Fruit fly (Drosophila melanogaster) whole organism: ENCODE measurements around the gene Qtzl.

Source experiments
- CG8478 ChIP-seq: fragments of >200 bp; optimal IDR thresholded peaks from 2 replicates; lab custom pipeline; 2018; ENCODE audit warnings: inconsistent platforms
- Dll ChIP-seq: fragments of >200 bp; optimal IDR thresholded peaks from 2 replicates; lab custom pipeline; 2017
- EcR ChIP-seq, 2 experiments: fragments of >200 bp; optimal IDR thresholded peaks; 2 replicates each; lab custom pipeline; 2017; ENCODE audit warnings: missing biosample characterization in 2 of 2, missing genetic modification characterization in 2 of 2, missing genetic modification reagents in 2 of 2
- pan ChIP-seq: fragments of >200 bp; optimal IDR thresholded peaks from 2 replicates; lab custom pipeline; 2017
- psq ChIP-seq: fragments of >200 bp; optimal IDR thresholded peaks from 2 replicates; lab custom pipeline; 2017
- usp ChIP-seq: fragments of >200 bp; optimal IDR thresholded peaks from 2 replicates; lab custom pipeline; 2017; ENCODE audit warnings: missing biosample characterization, missing genetic modification characterization, mixed read lengths

Qtzl gene

DNA sequence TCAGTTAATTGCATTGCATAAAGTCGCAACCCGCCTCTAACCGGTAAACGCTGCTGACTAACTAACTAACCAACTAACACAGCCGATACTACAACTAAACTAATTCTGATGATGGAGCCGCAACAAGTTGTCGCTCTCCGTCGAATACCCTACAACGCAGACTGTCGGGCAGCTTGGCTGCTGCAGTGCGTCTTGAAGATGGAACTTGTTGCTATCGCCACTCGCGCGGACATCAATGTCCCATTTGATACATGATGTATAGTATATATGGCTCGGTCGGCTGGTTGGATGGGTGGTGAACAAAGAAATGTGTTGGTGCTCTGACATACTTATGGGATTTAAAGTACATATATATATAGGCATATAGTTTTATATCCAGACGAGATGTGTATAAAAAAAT is 30.0 kb downstream of the Qtzl start:
- TF ChIP-seq CG8478 (lab: Kevin White, UChicago) (no peak), EcR (GFP tag; optimal IDR thresholded peaks at IDR 0.05; lab: Kevin White, UChicago) (no peak), Dll (lab: Kevin White, UChicago) (no peak)

dm6 chr2L:12026458-12027431 is 31.2 kb downstream of the Qtzl start:
- no peak for TF ChIP-seq psq
- no peak for TF ChIP-seq pan
- no peak for TF ChIP-seq usp (GFP tag; lab: Kevin White, UChicago)
- TF ChIP-seq CG8478 (lab: Kevin White, UChicago), result no peak
- TF ChIP-seq Dll (lab: Kevin White, UChicago), result no peak
- TF ChIP-seq EcR (GFP tag; optimal IDR thresholded peaks at IDR 0.05; lab: Kevin White, UChicago), result no peak

DNA sequence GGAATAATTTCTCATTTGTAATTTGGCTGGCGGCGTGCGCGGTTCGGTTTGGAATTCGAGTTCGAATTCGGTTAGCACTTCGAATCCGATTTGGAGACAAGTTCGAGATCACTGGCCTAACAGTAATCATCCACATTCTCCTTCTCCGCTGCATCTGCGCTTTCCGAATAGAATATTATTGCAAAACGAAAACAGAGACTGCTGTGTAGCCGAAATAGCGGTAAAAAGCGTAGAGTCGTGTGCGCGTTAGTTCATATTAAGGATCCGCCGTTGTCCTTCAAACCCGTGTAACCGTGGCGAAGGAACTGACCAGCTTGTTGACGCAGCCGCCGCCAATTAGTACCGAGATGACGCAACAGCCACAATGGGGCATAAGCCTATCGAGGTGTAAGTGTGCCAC is 31.9 kb downstream of the Qtzl start, which contains the start of gene dmGlut:
Gene dmGlut, plus strand, starts transcription at position 4 of the 400 bp plus-strand sequence.
- TF ChIP-seq CG8478 (lab: Kevin White, UChicago) (no peak), pan (no peak), Dll (lab: Kevin White, UChicago) (no peak), usp (GFP tag; lab: Kevin White, UChicago) (no peak), EcR (GFP tag; optimal IDR thresholded peaks at IDR 0.05; lab: Kevin White, UChicago) (no peak), psq (no peak)

DNA sequence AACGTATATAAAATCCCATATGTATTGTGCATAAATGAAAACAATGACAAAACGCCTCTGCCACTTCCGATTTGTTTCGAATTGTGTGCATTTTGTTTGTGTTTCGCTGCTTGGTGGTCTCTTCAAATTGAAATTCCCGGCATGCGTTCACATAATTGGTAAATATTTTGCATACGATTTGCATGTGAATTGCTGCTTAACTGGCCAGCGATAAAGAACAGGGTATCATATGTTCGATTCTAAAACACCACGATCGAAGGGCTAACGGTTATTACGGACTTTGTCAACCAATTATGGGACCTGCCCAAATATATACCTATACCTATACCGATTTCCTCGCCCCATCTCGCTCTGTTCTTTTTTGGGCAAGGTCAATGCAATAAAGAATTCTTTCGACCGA is 32.6 kb downstream of the Qtzl start:
- TF ChIP-seq usp (GFP tag; lab: Kevin White, UChicago) (no peak), Dll (lab: Kevin White, UChicago) (no peak), CG8478 (lab: Kevin White, UChicago) (no peak)

DNA sequence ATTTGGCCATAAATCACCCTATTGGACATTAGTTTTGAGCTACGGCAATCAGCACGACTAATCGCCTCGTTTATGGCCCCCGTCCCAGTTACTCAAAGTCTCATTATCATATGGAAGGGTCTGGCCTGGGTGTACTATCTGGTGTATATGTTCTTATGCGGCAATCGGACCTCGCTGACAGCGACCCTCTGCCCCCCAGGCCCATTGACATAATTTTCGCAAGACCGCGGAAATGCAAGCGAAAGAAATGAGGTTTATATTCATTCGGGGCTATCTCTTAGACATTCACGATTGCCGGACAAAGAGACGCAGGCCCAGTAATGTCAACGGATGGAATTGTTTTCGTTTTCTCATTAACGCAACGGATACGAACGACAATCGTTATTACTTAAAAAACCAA is 33.3 kb downstream of the Qtzl start:
- TF ChIP-seq pan (no peak), usp (GFP tag; lab: Kevin White, UChicago) (no peak), EcR (GFP tag; optimal IDR thresholded peaks at IDR 0.05; lab: Kevin White, UChicago) (no peak), CG8478 (lab: Kevin White, UChicago) (no peak), psq (no peak), Dll (lab: Kevin White, UChicago) (no peak)

- TF ChIP-seq CG8478 (lab: Kevin White, UChicago) (no peak), Dll (lab: Kevin White, UChicago) (no peak), psq (no peak), pan (no peak), usp (GFP tag; lab: Kevin White, UChicago) (no peak), EcR (GFP tag; optimal IDR thresholded peaks at IDR 0.05; lab: Kevin White, UChicago) (no peak)
These were observed 34.2 kb downstream of the Qtzl start for dm6 chr2L:12029594-12030197.

dm6 chr2L:12030552-12031131 is 35.1 kb downstream of the Qtzl start:
- TF ChIP-seq psq, result no peak
- TF ChIP-seq EcR (GFP tag; optimal IDR thresholded peaks at IDR 0.05; lab: Kevin White, UChicago), result no peak
- TF ChIP-seq usp (GFP tag; lab: Kevin White, UChicago), result no peak
- no peak for TF ChIP-seq Dll (lab: Kevin White, UChicago)
- TF ChIP-seq CG8478 (lab: Kevin White, UChicago), result no peak
- TF ChIP-seq pan, result no peak

- TF ChIP-seq psq (no peak), Dll (lab: Kevin White, UChicago) (no peak), usp (GFP tag; lab: Kevin White, UChicago) (no peak), CG8478 (lab: Kevin White, UChicago) (no peak), EcR (GFP tag; optimal IDR thresholded peaks at IDR 0.05; lab: Kevin White, UChicago) (no peak), pan (no peak)
These were observed 38.4 kb downstream of the Qtzl start, which contains the start of gene CG18788 for dm6 chr2L:12033890-12034289. TSS of gene CG18788 (plus strand) at chr2L:12034190.

DNA sequence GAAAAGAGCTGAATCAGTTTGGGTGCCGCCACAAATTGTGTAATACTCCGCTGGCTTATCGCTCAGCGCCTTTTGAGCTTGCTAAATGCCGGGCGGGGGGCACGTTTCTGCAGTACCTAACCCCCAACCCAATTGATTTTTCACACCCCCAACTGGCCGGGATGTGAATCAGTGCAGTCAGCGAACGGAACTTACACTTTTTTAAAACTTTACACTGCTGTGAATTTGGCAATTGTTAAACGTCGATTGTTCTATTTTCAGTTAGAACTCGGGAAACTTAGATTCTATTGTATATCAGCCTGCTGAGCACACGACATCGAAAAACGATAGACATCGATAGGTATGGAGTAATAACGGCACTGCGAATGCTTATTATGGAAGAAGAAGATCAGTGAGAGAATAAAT is 42.6 kb downstream of the Qtzl start, which contains the start of gene Tom70:
Gene Tom70, minus strand, starts transcription at position 335 of the 405 bp plus-strand sequence.
- TF ChIP-seq usp (GFP tag; lab: Kevin White, UChicago), result no peak

dm6 chr2L:12040510-12040909 is 45.0 kb downstream of the Qtzl start, which contains the start of gene CG6766:
TSS of gene CG6766 (minus strand) at chr2L:12040689.
- no peak for TF ChIP-seq usp (GFP tag; lab: Kevin White, UChicago)
- TF ChIP-seq psq, result no peak
- no peak for TF ChIP-seq Dll (lab: Kevin White, UChicago)
- TF ChIP-seq CG8478 (lab: Kevin White, UChicago), result no peak
- no peak for TF ChIP-seq pan
- no peak for TF ChIP-seq EcR (GFP tag; optimal IDR thresholded peaks at IDR 0.05; lab: Kevin White, UChicago)

DNA sequence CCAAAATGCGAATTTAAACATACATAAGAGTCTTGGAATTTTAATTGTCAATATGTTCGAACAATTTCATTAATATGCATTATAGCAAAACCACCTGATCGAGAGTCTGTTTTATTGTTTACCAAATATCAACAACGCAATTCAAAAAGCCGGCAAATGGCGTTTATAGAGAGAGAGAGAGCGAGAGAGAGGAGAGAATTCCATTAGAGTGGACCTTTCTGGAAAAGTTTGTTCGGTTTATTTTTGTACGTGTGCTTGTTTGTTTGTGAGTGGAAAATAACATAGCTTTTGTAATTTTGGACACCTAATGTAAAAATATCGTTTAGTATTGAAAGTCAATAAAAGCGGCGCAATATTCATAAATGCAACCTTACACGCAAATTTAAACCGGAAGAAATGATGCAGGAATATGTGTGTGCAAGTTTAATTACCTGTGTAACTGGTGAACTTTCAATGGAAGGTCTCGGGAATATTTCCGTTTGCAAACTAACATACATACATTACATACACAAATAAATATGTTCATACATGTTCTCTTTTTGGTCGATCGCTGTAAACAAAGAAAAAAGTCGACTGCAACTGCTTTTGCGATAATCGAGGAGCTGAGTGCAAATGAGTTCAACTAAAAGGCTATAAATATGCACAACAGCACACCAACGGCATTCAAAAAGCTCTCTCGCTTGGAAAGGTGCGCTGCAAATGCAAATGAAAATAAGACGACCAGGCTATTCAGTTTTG is 49.2 kb downstream of the Qtzl start, which contains the start of gene CG6785:
Gene CG6785, minus strand, starts transcription at position 588 of the 738 bp plus-strand sequence.
- TF ChIP-seq psq, result no peak
- TF ChIP-seq EcR (GFP tag; optimal IDR thresholded peaks at IDR 0.05; lab: Kevin White, UChicago), result no peak
- no peak for TF ChIP-seq usp (GFP tag; lab: Kevin White, UChicago)
- no peak for TF ChIP-seq CG8478 (lab: Kevin White, UChicago)
